Fruit fly (Drosophila melanogaster) whole organism, embryonic: ENCODE measurements around the gene Rhp.

Source experiments
- Bgb ChIP-seq: fragments of 200-800 bp; sonication (Bioruptor generic); IDR thresholded peaks from 2 replicates; pipeline ENCODE4 v1.3.6; 2022; ENCODE audit warnings: missing biosample characterization, missing genetic modification characterization; ENCODE audit not compliant: partially characterized antibody
- Blimp-1 ChIP-seq: fragments of 200-800 bp; sonication (Bioruptor generic); optimal IDR thresholded peaks from 3 replicates; lab custom pipeline; 2018; ENCODE audit warnings: missing biosample characterization, missing genetic modification characterization, mild to moderate bottlenecking, moderate library complexity, missing genetic modification reagents
- CG10654 ChIP-seq: fragments of 200-800 bp; sonication (Bioruptor generic); optimal IDR thresholded peaks from 2 replicates; lab custom pipeline; 2016; ENCODE audit warnings: missing biosample characterization, missing genetic modification characterization
- CG10979 ChIP-seq: fragments of 200-800 bp; sonication (Bioruptor generic); optimal IDR thresholded peaks from 2 replicates; lab custom pipeline; 2018; ENCODE audit warnings: missing biosample characterization, mild to moderate bottlenecking, missing genetic modification characterization, moderate library complexity
- CG11504 ChIP-seq: fragments of 200-800 bp; sonication (Bioruptor generic); optimal IDR thresholded peaks from 3 replicates; lab custom pipeline; 2019; ENCODE audit warnings: missing biosample characterization, mild to moderate bottlenecking, missing genetic modification characterization, moderate library complexity
- CG13287 ChIP-seq: fragments of 200-800 bp; sonication (Bioruptor generic); IDR thresholded peaks from 2 replicates; pipeline ENCODE4 v1.3.6; 2022; ENCODE audit warnings: missing biosample characterization, missing genetic modification characterization; ENCODE audit not compliant: partially characterized antibody
- CG13296 ChIP-seq: fragments of 200-800 bp; sonication (Bioruptor generic); optimal IDR thresholded peaks from 3 replicates; lab custom pipeline; 2018; ENCODE audit warnings: missing biosample characterization, mild to moderate bottlenecking, missing genetic modification characterization
- CG16813 ChIP-seq: fragments of 200-800 bp; sonication (Bioruptor generic); IDR thresholded peaks from 3 replicates; pipeline ENCODE4 v1.3.6; 2022; ENCODE audit warnings: missing biosample characterization, missing genetic modification characterization; ENCODE audit not compliant: partially characterized antibody
- CG1792 ChIP-seq: fragments of 200-800 bp; sonication (Bioruptor generic); optimal IDR thresholded peaks from 2 replicates; lab custom pipeline; 2016; ENCODE audit warnings: missing biosample characterization, missing genetic modification characterization
- CG2202 ChIP-seq: fragments of 200-800 bp; sonication (Bioruptor generic); optimal IDR thresholded peaks from 2 replicates; lab custom pipeline; 2018; ENCODE audit warnings: missing biosample characterization, mild to moderate bottlenecking, missing genetic modification characterization
- CG30020 ChIP-seq: fragments of 200-800 bp; optimal IDR thresholded peaks from 2 replicates; lab custom pipeline; 2019; ENCODE audit warnings: missing biosample characterization, mild to moderate bottlenecking, missing genetic modification characterization, moderate library complexity
- CG3407 ChIP-seq: fragments of 200-800 bp; sonication (Bioruptor generic); optimal IDR thresholded peaks from 2 replicates; lab custom pipeline; 2018; ENCODE audit warnings: missing biosample characterization, mild to moderate bottlenecking, missing genetic modification characterization
- CG4854 ChIP-seq: fragments of 200-800 bp; sonication (Bioruptor generic); optimal IDR thresholded peaks from 2 replicates; lab custom pipeline; 2016; ENCODE audit warnings: missing biosample characterization, missing genetic modification characterization, inconsistent platforms
- CG7963 ChIP-seq: fragments of 200-800 bp; sonication (Bioruptor generic); IDR thresholded peaks from 3 replicates; pipeline ENCODE4 v1.3.6; 2022; ENCODE audit warnings: missing biosample characterization, missing genetic modification characterization; ENCODE audit not compliant: partially characterized antibody
- CG8478 ChIP-seq: fragments of >200 bp; optimal IDR thresholded peaks from 2 replicates; lab custom pipeline; 2018
- CG8924 ChIP-seq: fragments of 200-800 bp; optimal IDR thresholded peaks from 3 replicates; lab custom pipeline; 2019; ENCODE audit warnings: missing biosample characterization, mild to moderate bottlenecking, missing genetic modification characterization, moderate library complexity
- CG9797 ChIP-seq: fragments of 200-800 bp; sonication (Bioruptor generic); optimal IDR thresholded peaks from 3 replicates; lab custom pipeline; 2018; ENCODE audit warnings: missing biosample characterization, mild to moderate bottlenecking, missing genetic modification characterization
- CrebB ChIP-seq: fragments of 200-800 bp; sonication (Bioruptor generic); optimal IDR thresholded peaks from 3 replicates; lab custom pipeline; 2018; ENCODE audit warnings: missing biosample characterization, mild to moderate bottlenecking, missing genetic modification characterization
- Dp ChIP-seq: fragments of 200-800 bp; sonication (Bioruptor generic); optimal IDR thresholded peaks from 2 replicates; lab custom pipeline; 2018; ENCODE audit warnings: missing biosample characterization, mild to moderate bottlenecking, missing genetic modification characterization, moderate library complexity
- E2f2 ChIP-seq: fragments of 200-800 bp; sonication (Bioruptor generic); IDR thresholded peaks from 2 replicates; pipeline ENCODE4 v1.3.6; 2022; ENCODE audit warnings: missing biosample characterization, missing genetic modification characterization
- H15 ChIP-seq: fragments of 200-800 bp; sonication (Bioruptor generic); IDR thresholded peaks from 3 replicates; pipeline ENCODE4 v1.3.6; 2022; ENCODE audit warnings: missing biosample characterization, missing genetic modification characterization
- HLH3B ChIP-seq: fragments of 200-800 bp; sonication (Bioruptor generic); IDR thresholded peaks from 2 replicates; pipeline ENCODE4 v1.3.6; 2022; ENCODE audit warnings: missing biosample characterization, missing genetic modification characterization
- HLH54F ChIP-seq: fragments of 200-800 bp; sonication (Bioruptor generic); optimal IDR thresholded peaks from 3 replicates; lab custom pipeline; 2016; ENCODE audit warnings: missing biosample characterization, missing genetic modification characterization
- Hmr ChIP-seq: fragments of 200-800 bp; sonication (Bioruptor generic); optimal IDR thresholded peaks from 3 replicates; lab custom pipeline; 2017; ENCODE audit warnings: mild to moderate bottlenecking, missing biosample characterization, missing genetic modification reagents, missing genetic modification characterization
- Lhr ChIP-seq: fragments of 200-800 bp; sonication (Bioruptor generic); optimal IDR thresholded peaks from 3 replicates; lab custom pipeline; 2017; ENCODE audit warnings: mild to moderate bottlenecking, missing biosample characterization, missing genetic modification reagents, missing genetic modification characterization
- Mad ChIP-seq: fragments of 200-800 bp; sonication (Bioruptor generic); optimal IDR thresholded peaks from 2 replicates; lab custom pipeline; 2016; ENCODE audit warnings: missing biosample characterization, missing genetic modification characterization
- NfI ChIP-seq: fragments of 200-800 bp; sonication (Bioruptor generic); optimal IDR thresholded peaks from 3 replicates; lab custom pipeline; 2018; ENCODE audit warnings: missing biosample characterization, mild to moderate bottlenecking, missing genetic modification characterization, moderate library complexity
- Sox100B ChIP-seq: fragments of 200-800 bp; sonication (Bioruptor generic); optimal IDR thresholded peaks from 3 replicates; lab custom pipeline; 2018; ENCODE audit warnings: missing biosample characterization, mild to moderate bottlenecking, missing genetic modification characterization
- Xrp1 ChIP-seq: fragments of 200-800 bp; sonication (Bioruptor generic); IDR thresholded peaks from 2 replicates; pipeline ENCODE4 v1.3.6; 2022; ENCODE audit warnings: missing biosample characterization, missing genetic modification characterization
- crp ChIP-seq, 2 experiments: fragments of 200-800 bp; sonication (Bioruptor generic); optimal IDR thresholded peaks; 2 replicates in 1 of 2; 3 replicates in 1 of 2; lab custom pipeline; 2017; ENCODE audit warnings: missing biosample characterization in 2 of 2, missing genetic modification characterization in 2 of 2, mild to moderate bottlenecking in 1 of 2, moderate library complexity in 1 of 2
- dpn ChIP-seq, 2 experiments: fragments of 200-800 bp; sonication (Bioruptor generic); optimal IDR thresholded peaks; 3 replicates each; lab custom pipeline; 2016; ENCODE audit warnings: missing biosample characterization in 2 of 2, missing genetic modification characterization in 2 of 2
- eve ChIP-seq, 2 experiments: fragments of >200 bp; optimal IDR thresholded peaks; 2 replicates each; lab custom pipeline; 2017; ENCODE audit warnings: missing biosample characterization in 2 of 2, missing genetic modification characterization in 2 of 2
- ewg ChIP-seq: fragments of 200-800 bp; sonication (Bioruptor generic); optimal IDR thresholded peaks from 3 replicates; lab custom pipeline; 2017; ENCODE audit warnings: mild to moderate bottlenecking, missing biosample characterization, missing genetic modification reagents, missing genetic modification characterization
- gfzf ChIP-seq: fragments of 200-800 bp; sonication (Bioruptor generic); optimal IDR thresholded peaks from 2 replicates; lab custom pipeline; 2016; ENCODE audit warnings: missing biosample characterization, mild to moderate bottlenecking, missing genetic modification characterization, moderate library complexity
- hth ChIP-seq: fragments of >200 bp; optimal IDR thresholded peaks from 2 replicates; lab custom pipeline; 2017; ENCODE audit warnings: inconsistent platforms
- pfk ChIP-seq: fragments of 200-800 bp; sonication (Bioruptor generic); optimal IDR thresholded peaks from 2 replicates; lab custom pipeline; 2018; ENCODE audit warnings: missing biosample characterization, mild to moderate bottlenecking, missing genetic modification characterization, moderate library complexity
- pum ChIP-seq: fragments of 200-800 bp; sonication (Bioruptor generic); optimal IDR thresholded peaks from 2 replicates; lab custom pipeline; 2016; ENCODE audit warnings: missing biosample characterization, missing genetic modification characterization
- pzg ChIP-seq: fragments of 200-800 bp; sonication (Bioruptor generic); optimal IDR thresholded peaks from 3 replicates; lab custom pipeline; 2018; ENCODE audit warnings: missing biosample characterization, mild to moderate bottlenecking, missing genetic modification characterization, moderate library complexity
- sd ChIP-seq: fragments of 200-800 bp; sonication (Bioruptor generic); optimal IDR thresholded peaks from 3 replicates; lab custom pipeline; 2018; ENCODE audit warnings: missing biosample characterization, mild to moderate bottlenecking, missing genetic modification characterization, moderate library complexity
- sens-2 ChIP-seq: fragments of 200-800 bp; sonication (Bioruptor generic); IDR thresholded peaks from 2 replicates; pipeline ENCODE4 v1.3.6; 2022; ENCODE audit warnings: missing biosample characterization, missing genetic modification characterization
- slou ChIP-seq: fragments of 200-800 bp; sonication (Bioruptor generic); optimal IDR thresholded peaks from 3 replicates; lab custom pipeline; 2016; ENCODE audit warnings: missing biosample characterization, missing genetic modification characterization
- tx ChIP-seq: fragments of 200-800 bp; sonication (Bioruptor generic); optimal IDR thresholded peaks from 2 replicates; lab custom pipeline; 2016; ENCODE audit warnings: missing biosample characterization, missing genetic modification characterization

Gene Rhp

dm6 chrX:15769457-15769856, 19.2 kb upstream of the Rhp start, which contains the start of gene CG33172:
CG33172 (plus strand) TSS chrX:15769664.
- TF ChIP-seq CG10654 (GFP tag; lab: Kevin White, UChicago) (no peak), CG8478 (lab: Kevin White, UChicago) (no peak), CG13296 (GFP tag; lab: Kevin White, UChicago) (no peak), slou (GFP tag; lab: Kevin White, UChicago) (no peak), pzg (GFP tag; lab: Kevin White, UChicago) (peak; percentile 33), dpn (GFP tag; optimal IDR thresholded peaks at IDR 0.05; lab: Kevin White, UChicago) (no peak), Sox100B (GFP tag; lab: Kevin White, UChicago) (no peak), eve (GFP tag; optimal IDR thresholded peaks at IDR 0.05; lab: Kevin White, UChicago) (no peak), H15 (GFP tag; lab: Robert Waterston, UW) (no peak), CG7963 (GFP tag; lab: Robert Waterston, UW) (no peak), CrebB (tag; lab: Kevin White, UChicago) (no peak), Hmr (GFP tag; lab: Kevin White, UChicago) (no peak), Bgb (GFP tag; lab: Robert Waterston, UW) (no peak), CG11504 (tag; lab: Kevin White, UChicago) (no peak), CG2202 (no peak), CG3407 (GFP tag; lab: Kevin White, UChicago) (no peak), CG30020 (tag; lab: Kevin White, UChicago) (peak; percentile 59), sens-2 (GFP tag; lab: Robert Waterston, UW) (no peak), CG10979 (tag; lab: Kevin White, UChicago) (no peak), crp (GFP tag; optimal IDR thresholded peaks at IDR 0.05; lab: Kevin White, UChicago) (no peak), tx (GFP tag; lab: Kevin White, UChicago) (no peak), CG9797 (GFP tag; lab: Kevin White, UChicago) (peak; percentile 56), Xrp1 (GFP tag; lab: Robert Waterston, UW) (no peak), CG16813 (GFP tag; lab: Robert Waterston, UW) (no peak), E2f2 (peak; percentile 86), NfI (GFP tag; lab: Kevin White, UChicago) (no peak), CG8924 (tag; lab: Kevin White, UChicago) (no peak), ewg (GFP tag; lab: Kevin White, UChicago) (no peak), pfk (GFP tag; lab: Kevin White, UChicago) (peak; percentile 93), Blimp-1 (GFP tag; lab: Kevin White, UChicago) (no peak), hth (no peak), pum (GFP tag; lab: Kevin White, UChicago) (no peak), Dp (GFP tag; lab: Kevin White, UChicago) (peak; percentile 77), gfzf (GFP tag; lab: Kevin White, UChicago) (peak; percentile 52), CG1792 (GFP tag; lab: Kevin White, UChicago) (no peak)

- no peak for TF ChIP-seq sd (tag; lab: Kevin White, UChicago)
- TF ChIP-seq HLH3B (GFP tag; lab: Robert Waterston, UW): no peak
- no peak for TF ChIP-seq pum (GFP tag; lab: Kevin White, UChicago)
- TF ChIP-seq CG13287 (GFP tag; lab: Robert Waterston, UW): no peak
- TF ChIP-seq Lhr (GFP tag; lab: Kevin White, UChicago): no peak
- TF ChIP-seq HLH54F (GFP tag; lab: Kevin White, UChicago): no peak
- no peak for TF ChIP-seq Mad
- TF ChIP-seq CG4854 (GFP tag; lab: Kevin White, UChicago): no peak
Measured at dm6 chrX:15772663-15773062, 16.0 kb upstream of the Rhp start, which contains the start of gene CG43672. CG43672 (plus strand) TSS chrX:15772963.
